Worm (Caenorhabditis elegans) whole organism, L4 larva: Measurements from ENCODE around the gene nos-2.

ENCODE experiments used
- D1046.2 ChIP-seq: fragments of 200-800 bp; sonication (Bioruptor generic); IDR thresholded peaks from 2 replicates; pipeline ENCODE4 v1.3.6; 2022; ENCODE audit warnings: missing genetic modification characterization, missing compliant biosample characterization
- F10B5.3 ChIP-seq: sonication (generic microtip); optimal IDR thresholded peaks from 2 replicates; lab custom pipeline; 2016; ENCODE audit warnings: mild to moderate bottlenecking, missing genetic modification characterization, missing compliant biosample characterization
- F37D6.2 ChIP-seq: sonication (generic microtip); optimal IDR thresholded peaks from 2 replicates; lab custom pipeline; 2016; ENCODE audit warnings: mild to moderate bottlenecking, missing genetic modification characterization, missing compliant biosample characterization
- T20F7.1 ChIP-seq: fragments of 200-800 bp; sonication (Bioruptor generic); optimal IDR thresholded peaks from 2 replicates; lab custom pipeline; 2018; ENCODE audit warnings: mild to moderate bottlenecking, missing genetic modification characterization, missing compliant biosample characterization
- T26A8.4 ChIP-seq: fragments of 200-800 bp; sonication (Bioruptor generic); IDR thresholded peaks from 2 replicates; pipeline ENCODE4 v1.3.6; 2022; ENCODE audit warnings: missing genetic modification characterization, missing compliant biosample characterization
- Y5F2A.4 ChIP-seq: fragments of 200-800 bp; sonication (Bioruptor generic); optimal IDR thresholded peaks from 2 replicates; lab custom pipeline; 2018; ENCODE audit warnings: mild to moderate bottlenecking, missing genetic modification characterization, missing compliant biosample characterization
- ZK546.5 ChIP-seq, 2 experiments: sonication (generic microtip); optimal IDR thresholded peaks; 2 replicates each; lab custom pipeline; 2017; ENCODE audit warnings: missing biosample characterization in 2 of 2, missing genetic modification characterization in 2 of 2
- aha-1 ChIP-seq: fragments of 150-350 bp; peaks from one replicate; lab custom pipeline; 2014; ENCODE audit warnings: missing biosample characterization, missing genetic modification characterization
- ama-1 ChIP-seq: fragments of 150-350 bp; optimal IDR thresholded peaks from 2 replicates; lab custom pipeline; 2014; ENCODE audit warnings: inconsistent platforms, mixed read lengths
- arid-1 ChIP-seq: fragments of 200-800 bp; sonication (Bioruptor generic); conservative IDR thresholded peaks from 2 replicates; pipeline ENCODE4 v1.3.6; 2022; ENCODE audit warnings: missing genetic modification reagents, missing genetic modification characterization, missing compliant biosample characterization
- ceh-44 ChIP-seq: fragments of 200-800 bp; sonication (Bioruptor generic); IDR thresholded peaks from 2 replicates; pipeline ENCODE4 v1.3.6; 2022; ENCODE audit warnings: missing genetic modification reagents, missing genetic modification characterization, missing compliant biosample characterization
- cey-2 ChIP-seq: sonication (generic microtip); optimal IDR thresholded peaks from 3 replicates; lab custom pipeline; 2017; ENCODE audit warnings: missing genetic modification characterization, mild to moderate bottlenecking, missing compliant biosample characterization, antibody characterized with exemption, borderline replicate concordance; ENCODE audit not compliant: insufficient read depth
- ctbp-1 ChIP-seq: fragments of 200-800 bp; sonication (Bioruptor generic); IDR thresholded peaks from 2 replicates; pipeline ENCODE4 v1.3.6; 2022; ENCODE audit warnings: missing genetic modification reagents, missing genetic modification characterization, missing compliant biosample characterization
- daf-16 ChIP-seq, 3 experiments: sonication (generic microtip); optimal IDR thresholded peaks; 2 replicates each; lab custom pipeline; 2016 to 2017; ENCODE audit warnings: missing genetic modification characterization in 3 of 3, missing genetic modification reagents in 3 of 3, mild to moderate bottlenecking in 2 of 3, missing compliant biosample characterization in 2 of 3, missing biosample characterization in 1 of 3, moderate library complexity in 1 of 3
- daf-8 ChIP-seq: fragments of 200-800 bp; sonication (Bioruptor generic); IDR thresholded peaks from 2 replicates; pipeline ENCODE4 v1.3.6; 2022; ENCODE audit warnings: missing genetic modification characterization, missing compliant biosample characterization
- dmd-6 ChIP-seq: fragments of 200-800 bp; sonication (Bioruptor generic); IDR thresholded peaks from 2 replicates; pipeline ENCODE4 v1.3.6; 2022; ENCODE audit warnings: missing genetic modification reagents, missing genetic modification characterization, missing compliant biosample characterization
- dmd-8 ChIP-seq: fragments of 200-800 bp; sonication (Bioruptor generic); IDR thresholded peaks from 2 replicates; pipeline ENCODE4 v1.3.6; 2022; ENCODE audit warnings: missing genetic modification characterization, missing compliant biosample characterization
- dmd-9 ChIP-seq: fragments of 200-800 bp; sonication (Bioruptor generic); IDR thresholded peaks from 2 replicates; pipeline ENCODE4 v1.3.6; 2022; ENCODE audit warnings: missing genetic modification reagents, missing genetic modification characterization, missing compliant biosample characterization
- dpl-1 ChIP-seq: fragments of 150-350 bp; optimal IDR thresholded peaks from 2 replicates; lab custom pipeline; 2014; ENCODE audit warnings: missing biosample characterization, missing genetic modification reagents, missing genetic modification characterization
- dve-1 ChIP-seq: sonication (generic microtip); optimal IDR thresholded peaks from 2 replicates; lab custom pipeline; 2017; ENCODE audit warnings: antibody characterized with exemption, mild to moderate bottlenecking, missing genetic modification characterization, missing compliant biosample characterization; ENCODE audit not compliant: insufficient read depth
- egl-27 ChIP-seq: sonication (generic microtip); optimal IDR thresholded peaks from 3 replicates; lab custom pipeline; 2017; ENCODE audit warnings: missing biosample characterization, missing genetic modification reagents, missing genetic modification characterization
- fos-1 ChIP-seq: fragments of 150-350 bp; optimal IDR thresholded peaks from 2 replicates; lab custom pipeline; 2014; ENCODE audit warnings: missing biosample characterization, missing genetic modification characterization
- gei-8 ChIP-seq: fragments of 200-800 bp; sonication (Bioruptor generic); optimal IDR thresholded peaks from 2 replicates; lab custom pipeline; 2018; ENCODE audit warnings: mild to moderate bottlenecking, missing genetic modification characterization, missing compliant biosample characterization
- hif-1 ChIP-seq, 2 experiments: sonication (generic microtip); optimal IDR thresholded peaks; 2 replicates each; lab custom pipeline; 2016 to 2017; ENCODE audit warnings: missing compliant biosample characterization in 2 of 2, missing genetic modification characterization in 2 of 2, missing genetic modification reagents in 2 of 2, missing genotype in 2 of 2, mild to moderate bottlenecking in 1 of 2
- lim-7 ChIP-seq: fragments of 200-800 bp; sonication (Bioruptor generic); IDR thresholded peaks from 2 replicates; pipeline ENCODE4 v1.3.6; 2022; ENCODE audit warnings: missing genetic modification characterization, missing compliant biosample characterization
- lin-1 ChIP-seq: fragments of 200-800 bp; sonication (Bioruptor generic); IDR thresholded peaks from 2 replicates; pipeline ENCODE4 v1.3.6; 2022; ENCODE audit warnings: missing genetic modification reagents, missing genetic modification characterization, missing compliant biosample characterization
- lin-15B ChIP-seq: fragments of 150-350 bp; sonication (generic microtip); optimal IDR thresholded peaks from 3 replicates; lab custom pipeline; 2014; ENCODE audit warnings: missing biosample characterization, missing genetic modification characterization
- lin-38 ChIP-seq: fragments of 200-800 bp; sonication (Bioruptor generic); IDR thresholded peaks from 2 replicates; pipeline ENCODE4 v1.3.6; 2022; ENCODE audit warnings: missing genetic modification reagents, missing genetic modification characterization, missing compliant biosample characterization
- lsy-2 ChIP-seq, 2 experiments: fragments of 150-350 bp in 1 of 2; sonication (generic microtip) in 1 of 2; optimal IDR thresholded peaks; 2 replicates each; lab custom pipeline; 2014 to 2017; ENCODE audit warnings: missing biosample characterization in 2 of 2, missing genetic modification characterization in 2 of 2
- madf-5 ChIP-seq, 2 experiments: fragments of 200-800 bp; sonication (Bioruptor generic); IDR thresholded peaks; 2 replicates each; pipeline ENCODE4 v1.3.6; 2022; ENCODE audit warnings: missing compliant biosample characterization in 2 of 2, missing genetic modification characterization in 2 of 2
- madf-9 ChIP-seq: fragments of 200-800 bp; sonication (Bioruptor generic); conservative IDR thresholded peaks from 2 replicates; pipeline ENCODE4 v1.3.6; 2022; ENCODE audit warnings: missing genetic modification reagents, missing genetic modification characterization, missing compliant biosample characterization
- mdt-29 ChIP-seq: fragments of 200-800 bp; sonication (Bioruptor generic); IDR thresholded peaks from 2 replicates; pipeline ENCODE4 v1.3.6; 2022; ENCODE audit warnings: missing genetic modification reagents, missing genetic modification characterization, missing compliant biosample characterization
- mes-2 ChIP-seq: sonication (generic microtip); optimal IDR thresholded peaks from 2 replicates; lab custom pipeline; 2016; ENCODE audit warnings: missing genotype, mild to moderate bottlenecking, missing genetic modification characterization, missing compliant biosample characterization; ENCODE audit not compliant: poor library complexity, severe bottlenecking
- mxl-2 ChIP-seq: fragments of 200-800 bp; sonication (Bioruptor generic); conservative IDR thresholded peaks from 2 replicates; pipeline ENCODE4 v1.3.6; 2022; ENCODE audit warnings: missing genetic modification reagents, missing genetic modification characterization, missing compliant biosample characterization
- nhr-237 ChIP-seq: sonication (generic microtip); optimal IDR thresholded peaks from 2 replicates; lab custom pipeline; 2017; ENCODE audit warnings: missing biosample characterization, missing genetic modification characterization
- nhr-6 ChIP-seq: fragments of 150-350 bp; optimal IDR thresholded peaks from 2 replicates; lab custom pipeline; 2014; ENCODE audit warnings: missing biosample characterization, missing genetic modification characterization
- php-3 ChIP-seq: fragments of 200-800 bp; sonication (Bioruptor generic); IDR thresholded peaks from 2 replicates; pipeline ENCODE4 v1.3.6; 2022; ENCODE audit warnings: missing genetic modification reagents, missing genetic modification characterization, missing compliant biosample characterization
- pqm-1 ChIP-seq: sonication (generic microtip); optimal IDR thresholded peaks from 2 replicates; lab custom pipeline; 2017; ENCODE audit warnings: missing biosample characterization, missing genetic modification characterization
- saeg-2 ChIP-seq: fragments of 200-800 bp; sonication (Bioruptor generic); IDR thresholded peaks from 2 replicates; pipeline ENCODE4 v1.3.6; 2022; ENCODE audit warnings: missing genetic modification reagents, missing genetic modification characterization, missing compliant biosample characterization
- set-16 ChIP-seq: fragments of 200-800 bp; sonication (Bioruptor generic); IDR thresholded peaks from 2 replicates; pipeline ENCODE4 v1.3.6; 2022; ENCODE audit warnings: missing genetic modification reagents, missing genetic modification characterization, missing compliant biosample characterization
- snpc-4 ChIP-seq: fragments of 150-350 bp; optimal IDR thresholded peaks from 2 replicates; lab custom pipeline; 2014; ENCODE audit warnings: missing biosample characterization, missing genetic modification characterization
- spr-3 ChIP-seq: fragments of 200-800 bp; sonication (Bioruptor generic); optimal IDR thresholded peaks from 2 replicates; lab custom pipeline; 2018; ENCODE audit warnings: mild to moderate bottlenecking, missing genetic modification characterization, missing compliant biosample characterization
- tag-97 ChIP-seq: fragments of 200-800 bp; sonication (Bioruptor generic); IDR thresholded peaks from 2 replicates; pipeline ENCODE4 v1.3.6; 2022; ENCODE audit warnings: missing genetic modification characterization, missing compliant biosample characterization
- unc-62 ChIP-seq, 3 experiments: fragments of 150-350 bp in 1 of 3; sonication (generic microtip); optimal IDR thresholded peaks in 2 of 3; peaks in 1 of 3; 1 replicate in 1 of 3; 2 replicates in 2 of 3; lab custom pipeline; 2014 to 2017; ENCODE audit warnings: missing biosample characterization in 3 of 3, missing genetic modification characterization in 3 of 3, missing genetic modification reagents in 3 of 3, missing genotype in 1 of 3
- vab-7 ChIP-seq: fragments of 200-800 bp; sonication (Bioruptor generic); IDR thresholded peaks from 2 replicates; pipeline ENCODE4 v1.3.6; 2022; ENCODE audit warnings: missing genetic modification reagents, missing genetic modification characterization, missing compliant biosample characterization
- zfp-3 ChIP-seq: fragments of 200-800 bp; sonication (Bioruptor generic); conservative IDR thresholded peaks from 2 replicates; pipeline ENCODE4 v1.3.6; 2022; ENCODE audit warnings: missing genetic modification reagents, missing genetic modification characterization, missing compliant biosample characterization

Gene nos-2

ce11 chrII:7099231-7099630 lies 33.8 kb downstream of the nos-2 start:
- TF ChIP-seq unc-62 (GFP tag; optimal IDR thresholded peaks at IDR 0.05 in 1 of 2; lab: Kevin White, UChicago) = peak in 1 of 2 experiments; percentile 96
- TF ChIP-seq unc-62 (tag; optimal IDR thresholded peaks at IDR 0.05; lab: Kevin White, UChicago) = no peak
- no peak for TF ChIP-seq dmd-8
- peak; percentile 74; the same call in 1 of the 2 replicates for TF ChIP-seq zfp-3 (GFP tag; lab: Robert Waterston, UW)
- TF ChIP-seq ama-1 = peak; percentile 63
- peak in 1 of 2 experiments; percentile 10 for TF ChIP-seq lsy-2 (tag; optimal IDR thresholded peaks at IDR 0.05; lab: Kevin White, UChicago)
- peak; percentile 38 for TF ChIP-seq T20F7.1 (GFP tag; lab: Kevin White, UChicago)
- peak in 1 of 2 experiments; percentile 31 for TF ChIP-seq hif-1 (tag; optimal IDR thresholded peaks at IDR 0.05; lab: Kevin White, UChicago)
- no peak for TF ChIP-seq ctbp-1 (GFP tag; lab: Robert Waterston, UW)
- 0 out of 4 replicates have a peak, but pooled peaks of 1 of the 2 experiments have one; percentile 3 for TF ChIP-seq madf-5 (GFP tag; IDR thresholded peaks at IDR 0.05; lab: Robert Waterston, UW)

DNA sequence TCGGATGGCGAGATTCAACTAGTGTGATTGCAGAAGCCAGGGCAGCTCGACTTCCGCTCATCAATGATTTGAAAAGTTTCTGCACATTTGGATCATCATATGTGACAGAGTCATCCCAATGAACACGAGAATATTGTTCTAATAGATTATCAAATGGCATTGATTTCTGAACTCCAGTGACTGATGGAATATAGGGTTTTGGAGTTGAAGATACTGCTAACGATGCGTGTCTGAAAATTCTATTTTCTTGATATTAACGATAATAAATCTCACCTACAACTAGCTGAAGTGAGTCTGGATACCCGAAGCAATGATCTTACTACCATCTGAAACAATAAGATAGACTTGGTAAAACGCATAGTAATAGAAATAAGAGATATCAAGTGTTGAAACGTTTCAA lies 35.4 kb downstream of the nos-2 start, which contains the start of gene mmaa-1:
Gene mmaa-1, minus strand, starts transcription at position 328 of the 400 bp plus-strand sequence.
- no peak for TF ChIP-seq set-16
- TF ChIP-seq madf-5 (GFP tag; IDR thresholded peaks at IDR 0.05; lab: Robert Waterston, UW) = 0 out of 4 replicates have a peak, but pooled peaks of 1 of the 2 experiments have one; percentile 13
- TF ChIP-seq saeg-2 (GFP tag; lab: Robert Waterston, UW) = 0 out of 2 replicates have a peak, but pooled peaks have one; percentile 66
- TF ChIP-seq pqm-1 = no peak
- no peak for TF ChIP-seq gei-8 (GFP tag; lab: Kevin White, UChicago)
- no peak for TF ChIP-seq nhr-237
- no peak for TF ChIP-seq madf-9 (GFP tag; lab: Robert Waterston, UW)
- TF ChIP-seq daf-16 (GFP tag; optimal IDR thresholded peaks at IDR 0.05; lab: Kevin White, UChicago) = no peak
- TF ChIP-seq daf-16 (tag; optimal IDR thresholded peaks at IDR 0.05; lab: Kevin White, UChicago) = no peak
- no peak for TF ChIP-seq lin-15B (tag; lab: Kevin White, UChicago)
- TF ChIP-seq tag-97 (GFP tag; lab: Robert Waterston, UW) = no peak
- no peak for TF ChIP-seq mdt-29 (GFP tag; lab: Robert Waterston, UW)
- no peak for TF ChIP-seq dve-1 (tag; lab: Kevin White, UChicago)
- no peak for TF ChIP-seq unc-62 (GFP tag; optimal IDR thresholded peaks at IDR 0.05 in 1 of 2; lab: Kevin White, UChicago)
- TF ChIP-seq unc-62 (tag; optimal IDR thresholded peaks at IDR 0.05; lab: Kevin White, UChicago) = no peak
- no peak for TF ChIP-seq daf-8
- TF ChIP-seq lin-1 = no peak
- no peak for TF ChIP-seq egl-27 (tag; lab: Kevin White, UChicago)
- TF ChIP-seq cey-2 = no peak
- peak; percentile 44 for TF ChIP-seq dmd-6 (GFP tag; lab: Robert Waterston, UW)
- no peak for TF ChIP-seq mes-2 (tag; lab: Kevin White, UChicago)
- no peak for TF ChIP-seq dpl-1
- TF ChIP-seq dmd-9 (GFP tag; lab: Robert Waterston, UW) = no peak
- TF ChIP-seq ZK546.5 (tag; optimal IDR thresholded peaks at IDR 0.05; lab: Kevin White, UChicago) = no peak
- TF ChIP-seq Y5F2A.4 (GFP tag; lab: Kevin White, UChicago) = no peak
- peak; percentile 70 for TF ChIP-seq ama-1
- no peak for TF ChIP-seq D1046.2 (GFP tag; lab: Robert Waterston, UW)
- TF ChIP-seq T26A8.4 (GFP tag; lab: Robert Waterston, UW) = peak; percentile 54; the same call in 1 of the 2 replicates
- TF ChIP-seq spr-3 = no peak
- no peak for TF ChIP-seq F10B5.3
- TF ChIP-seq php-3 (GFP tag; lab: Robert Waterston, UW) = no peak
- TF ChIP-seq snpc-4 (tag; lab: Kevin White, UChicago) = no peak
- TF ChIP-seq arid-1 = no peak
- TF ChIP-seq zfp-3 (GFP tag; lab: Robert Waterston, UW) = peak; percentile 85; the same call in 1 of the 2 replicates
- TF ChIP-seq mxl-2 (GFP tag; lab: Robert Waterston, UW) = no peak
- no peak for TF ChIP-seq lim-7
- no peak for TF ChIP-seq aha-1 (tag; lab: Kevin White, UChicago)
- TF ChIP-seq T20F7.1 (GFP tag; lab: Kevin White, UChicago) = peak; percentile 59
- TF ChIP-seq hif-1 (tag; optimal IDR thresholded peaks at IDR 0.05; lab: Kevin White, UChicago) = peak in 1 of 2 experiments; percentile 1
- TF ChIP-seq vab-7 (GFP tag; lab: Robert Waterston, UW) = no peak
- TF ChIP-seq F37D6.2 (tag; lab: Kevin White, UChicago) = no peak
- peak; percentile 42 for TF ChIP-seq lin-38
- no peak for TF ChIP-seq ceh-44 (GFP tag; lab: Robert Waterston, UW)
- no peak for TF ChIP-seq fos-1
- TF ChIP-seq nhr-6 (tag; lab: Kevin White, UChicago) = no peak
